Comparison of ENCODE assay signal across 2 worm cellular contexts in the genomic region with DNA sequence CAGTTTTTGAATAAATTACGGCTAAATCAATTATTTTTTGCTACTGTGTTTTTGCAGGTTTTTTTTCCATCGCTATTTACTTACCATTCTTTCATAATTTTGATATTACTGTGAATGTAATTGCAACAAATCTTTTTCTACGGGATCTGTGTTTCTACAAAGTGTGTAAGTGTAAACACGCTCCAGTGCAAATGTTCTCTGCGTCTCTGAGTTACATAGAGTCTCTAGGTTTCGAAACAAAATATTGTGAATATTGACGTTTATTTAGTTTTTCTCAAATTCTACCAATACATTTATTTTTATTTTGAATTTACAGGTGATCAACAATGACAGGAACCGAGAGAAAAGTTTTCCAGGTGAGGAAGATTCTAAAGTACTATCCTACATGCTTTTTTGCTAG.
TF ChIP-seq lines count a peak whose summit lies in the region.

Gene yju-2 (plus strand): TSS at position 315 of the 400 bp plus-strand sequence.

TF ChIP-seq in whole organism, L1 larva, 84 proteins besides CTCF, POLR2A, EP300 and RAD21 (continued from another document):
- TF ChIP-seq unc-86 (tag; optimal IDR thresholded peaks at IDR 0.05; lab: Kevin White, UChicago) (peak; percentile 16), fkh-4 (tag; optimal IDR thresholded peaks at IDR 0.05; lab: Kevin White, UChicago; ENCODE audit: borderline replicate concordance) (no peak), fkh-10 (GFP tag; optimal IDR thresholded peaks at IDR 0.05; lab: Kevin White, UChicago) (no peak), nhr-28 (tag; optimal IDR thresholded peaks at IDR 0.05; lab: Kevin White, UChicago) (no peak), unc-62 (GFP tag; optimal IDR thresholded peaks at IDR 0.05; lab: Kevin White, UChicago) (no peak), pqm-1 (tag; optimal IDR thresholded peaks at IDR 0.05; lab: Kevin White, UChicago) (no peak), mep-1 (tag; optimal IDR thresholded peaks at IDR 0.05; lab: Kevin White, UChicago) (peak; percentile 47), ets-5 (GFP tag; IDR thresholded peaks at IDR 0.05; lab: Robert Waterston, UW) (no peak), nhr-20 (tag; optimal IDR thresholded peaks at IDR 0.05; lab: Kevin White, UChicago) (peak; percentile 40), elt-2 (tag; optimal IDR thresholded peaks at IDR 0.05; lab: Kevin White, UChicago) (no peak), lin-13 (GFP tag; optimal IDR thresholded peaks at IDR 0.05; lab: Kevin White, UChicago) (peak; percentile 70), dpl-1 (GFP tag; optimal IDR thresholded peaks at IDR 0.05; lab: Kevin White, UChicago) (peak; percentile 51 to 72 (median 70)), lir-3 (tag; optimal IDR thresholded peaks at IDR 0.05; lab: Kevin White, UChicago; ENCODE audit: poor library complexity) (peak; percentile 56), nhr-76 (tag; optimal IDR thresholded peaks at IDR 0.05; lab: Kevin White, UChicago) (no peak), aha-1 (tag; optimal IDR thresholded peaks at IDR 0.05; lab: Kevin White, UChicago) (no peak), ceh-90 (tag; optimal IDR thresholded peaks at IDR 0.05; lab: Kevin White, UChicago) (no peak), nhr-237 (tag; optimal IDR thresholded peaks at IDR 0.05; lab: Kevin White, UChicago) (peak; percentile 51), tlp-1 (tag; optimal IDR thresholded peaks at IDR 0.05; lab: Kevin White, UChicago) (no peak), aly-2 (tag; optimal IDR thresholded peaks at IDR 0.05; lab: Kevin White, UChicago) (no peak), ceh-8 (GFP tag; optimal IDR thresholded peaks at IDR 0.05; lab: Kevin White, UChicago) (no peak), C04F5.9 (tag; optimal IDR thresholded peaks at IDR 0.05; lab: Kevin White, UChicago) (no peak), C34B4.2 (tag; optimal IDR thresholded peaks at IDR 0.05; lab: Kevin White, UChicago) (no peak), F16B12.6 (tag; optimal IDR thresholded peaks at IDR 0.05; lab: Kevin White, UChicago) (peak; percentile 45), lin-39 (tag; optimal IDR thresholded peaks at IDR 0.05; lab: Kevin White, UChicago) (no peak), isw-1 (GFP tag; IDR thresholded peaks at IDR 0.05; lab: Robert Waterston, UW) (peak; percentile 49), lin-15B (tag; optimal IDR thresholded peaks at IDR 0.05; lab: Kevin White, UChicago) (peak; percentile 82), lin-14 (GFP tag; optimal IDR thresholded peaks at IDR 0.05; lab: Kevin White, UChicago) (peak; percentile 59), unc-30 (tag; optimal IDR thresholded peaks at IDR 0.05; lab: Kevin White, UChicago) (no peak), mab-9 (GFP tag; IDR thresholded peaks at IDR 0.05; lab: Robert Waterston, UW) (no peak), nhr-12 (tag; optimal IDR thresholded peaks at IDR 0.05; lab: Kevin White, UChicago) (no peak), grh-1 (GFP tag; IDR thresholded peaks at IDR 0.05; lab: Robert Waterston, UW) (no peak), unc-98 (GFP tag; IDR thresholded peaks at IDR 0.05; lab: Robert Waterston, UW) (no peak), pax-3 (tag; optimal IDR thresholded peaks at IDR 0.05; lab: Kevin White, UChicago) (no peak), hlh-17 (GFP tag; optimal IDR thresholded peaks at IDR 0.05; lab: Kevin White, UChicago; ENCODE audit: borderline replicate concordance) (no peak), swsn-7 (tag; optimal IDR thresholded peaks at IDR 0.05; lab: Kevin White, UChicago) (peak; percentile 27), lsy-2 (tag; optimal IDR thresholded peaks at IDR 0.05; lab: Kevin White, UChicago) (peak; percentile 64 to 90), nhr-19 (GFP tag; conservative IDR thresholded peaks at IDR 0.05; lab: Robert Waterston, UW) (peak; percentile 30), nhr-84 (tag; optimal IDR thresholded peaks at IDR 0.05; lab: Kevin White, UChicago) (no peak), rnt-1 (tag; optimal IDR thresholded peaks at IDR 0.05; lab: Kevin White, UChicago) (peak; percentile 65), egl-13 (tag; optimal IDR thresholded peaks at IDR 0.05; lab: Kevin White, UChicago) (no peak), mef-2 (tag; optimal IDR thresholded peaks at IDR 0.05; lab: Kevin White, UChicago) (no peak), mdl-1 (tag; optimal IDR thresholded peaks at IDR 0.05; lab: Kevin White, UChicago) (no peak), efl-1 (optimal IDR thresholded peaks at IDR 0.05; lab: Kevin White, UChicago) (peak; percentile 74 to 83), efl-1 (GFP tag; optimal IDR thresholded peaks at IDR 0.05 in 1 of 2; lab: Kevin White, UChicago) (peak; percentile 63 to 95), snu-23 (GFP tag; optimal IDR thresholded peaks at IDR 0.05; lab: Kevin White, UChicago) (peak; percentile 72), zip-4 (GFP tag; optimal IDR thresholded peaks at IDR 0.05; lab: Kevin White, UChicago) (no peak), dsc-1 (tag; optimal IDR thresholded peaks at IDR 0.05; lab: Kevin White, UChicago) (no peak), sptf-1 (tag; optimal IDR thresholded peaks at IDR 0.05; lab: Kevin White, UChicago) (no peak)

TF ChIP-seq in whole organism, L4 larva, 104 proteins besides CTCF, POLR2A, EP300 and RAD21 (continued from another document):
- TF ChIP-seq zip-2 (tag; optimal IDR thresholded peaks at IDR 0.05; lab: Kevin White, UChicago) (no peak), hlh-30 (tag; optimal IDR thresholded peaks at IDR 0.05; lab: Kevin White, UChicago; ENCODE audit: insufficient read depth) (peak; percentile 64)
TF ChIP-seq in whole organism, L4 larva: peak in this region for 22.
